Worm (Caenorhabditis elegans): ENCODE results near the gene T24A6.20.
"Not testable (repeated sequence)": the region's sequence is repeated elsewhere in the genome, so short reads cannot be mapped to it uniquely, and the experiment has no call there.

Gene T24A6.20

DNA sequence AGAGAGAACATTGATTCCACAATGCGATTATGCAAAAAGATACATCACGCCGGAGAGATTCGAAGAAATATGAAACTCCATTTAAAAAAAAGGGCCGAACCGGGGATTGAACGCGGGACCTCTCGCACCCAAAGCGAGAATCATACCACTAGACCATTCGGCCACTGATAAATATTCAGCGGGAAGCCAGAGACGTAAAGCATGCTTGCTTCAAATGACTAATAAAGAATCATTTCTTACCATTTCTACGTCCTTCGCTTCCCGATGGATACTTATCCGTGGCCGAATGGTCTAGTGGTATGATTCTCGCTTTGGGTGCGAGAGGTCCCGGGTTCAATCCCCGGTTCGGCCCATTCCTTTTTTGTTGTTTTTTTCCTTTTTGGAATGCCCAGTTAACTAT is 35.3 kb downstream of the T24A6.20 start:
- TF ChIP-seq nhr-23 (tag; optimal IDR thresholded peaks at IDR 0.05) (no peak), skn-1 (tag; optimal IDR thresholded peaks at IDR 0.05) (no peak), sma-3 (GFP tag; optimal IDR thresholded peaks at IDR 0.05) (no peak)

DNA sequence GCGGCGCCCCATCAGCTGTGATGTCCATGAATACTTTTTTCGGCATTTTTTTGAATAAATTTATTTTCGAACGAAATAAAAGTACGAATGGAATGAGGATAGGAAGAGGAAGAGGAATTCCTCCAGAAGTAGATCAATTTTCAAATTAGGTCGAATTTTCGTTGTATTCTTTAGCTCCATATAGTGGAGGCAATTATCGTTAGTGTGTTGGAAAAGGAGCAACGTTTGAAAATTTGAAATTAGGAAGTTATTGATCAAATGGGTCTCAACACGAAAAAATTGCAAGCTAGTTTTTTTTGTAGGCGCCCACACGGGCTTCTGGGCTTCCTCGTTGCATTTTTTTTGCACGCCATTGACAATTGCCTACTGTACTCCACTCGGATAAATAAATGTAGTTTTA is 39.2 kb downstream of the T24A6.20 start, which contains the start of gene T22F3.12:
Gene T22F3.12 (minus strand): TSS at position 101 of the 400 bp plus-strand sequence.
- TF ChIP-seq sma-3 (GFP tag; optimal IDR thresholded peaks at IDR 0.05) (no peak), ceh-16 (tag; optimal IDR thresholded peaks at IDR 0.05) (no peak), mbf-1 (tag; optimal IDR thresholded peaks at IDR 0.05) (no peak), aly-2 (tag; optimal IDR thresholded peaks at IDR 0.05) (no peak), ztf-1 (GFP tag; conservative IDR thresholded peaks at IDR 0.05) (no peak), lin-11 (tag; optimal IDR thresholded peaks at IDR 0.05) (no peak), dmd-4 (tag; optimal IDR thresholded peaks at IDR 0.05) (no peak), nhr-10 (tag; optimal IDR thresholded peaks at IDR 0.05) (no peak), nhr-77 (tag; optimal IDR thresholded peaks at IDR 0.05) (no peak), mab-5 (tag; optimal IDR thresholded peaks at IDR 0.05) (no peak)

DNA sequence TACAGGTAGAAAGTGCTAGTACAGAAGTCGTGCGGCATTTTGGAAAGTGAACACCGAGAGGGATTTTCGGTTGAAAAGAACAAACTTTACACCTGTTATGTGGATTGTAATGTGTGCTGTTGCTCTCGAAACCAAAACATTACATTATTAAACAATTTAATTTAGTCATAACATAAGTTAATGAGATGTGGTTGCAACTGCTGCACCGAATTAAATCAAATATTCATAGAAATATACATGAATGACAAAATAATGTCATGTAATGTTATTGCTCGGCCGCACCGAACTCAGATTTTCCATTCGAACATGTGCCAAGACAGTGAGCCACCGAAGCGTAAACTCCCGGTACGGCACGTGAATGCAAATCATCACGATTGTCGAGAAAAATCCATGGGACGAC is 42.0 kb downstream of the T24A6.20 start, which contains the start of gene srh-213:
Gene srh-213 (minus strand): TSS at position 101 of the 400 bp plus-strand sequence.
- TF ChIP-seq nhr-129 (tag; optimal IDR thresholded peaks at IDR 0.05): no peak
- no peak for TF ChIP-seq nhr-12 (tag; optimal IDR thresholded peaks at IDR 0.05)
- TF ChIP-seq skn-1 (tag; optimal IDR thresholded peaks at IDR 0.05): no peak
- no peak for TF ChIP-seq mdl-1 (tag; optimal IDR thresholded peaks at IDR 0.05)
- no peak for TF ChIP-seq nhr-237 (tag; optimal IDR thresholded peaks at IDR 0.05)
- TF ChIP-seq peb-1 (tag; optimal IDR thresholded peaks at IDR 0.05): no peak
- no peak for TF ChIP-seq lin-11 (tag; optimal IDR thresholded peaks at IDR 0.05)
- TF ChIP-seq nhr-10 (tag; optimal IDR thresholded peaks at IDR 0.05): no peak
- TF ChIP-seq ztf-4 (tag; optimal IDR thresholded peaks at IDR 0.05): no peak
- no peak for TF ChIP-seq nhr-11 (tag; optimal IDR thresholded peaks at IDR 0.05)
- TF ChIP-seq nhr-25 (tag; optimal IDR thresholded peaks at IDR 0.05): no peak
- no peak for TF ChIP-seq ceh-16 (tag; optimal IDR thresholded peaks at IDR 0.05)
- TF ChIP-seq unc-55 (GFP tag; optimal IDR thresholded peaks at IDR 0.05): no peak
- no peak for TF ChIP-seq elt-1 (tag; optimal IDR thresholded peaks at IDR 0.05)

- not testable (repeated sequence) for TF ChIP-seq mab-5, elt-3, nhr-129 (tag; optimal IDR thresholded peaks at IDR 0.05)
Observed at ce11 chrV:3597052-3597451, 44.1 kb downstream of the T24A6.20 start, which contains the start of gene srh-212. Gene srh-212 (minus strand): TSS chrV:3597152.

DNA sequence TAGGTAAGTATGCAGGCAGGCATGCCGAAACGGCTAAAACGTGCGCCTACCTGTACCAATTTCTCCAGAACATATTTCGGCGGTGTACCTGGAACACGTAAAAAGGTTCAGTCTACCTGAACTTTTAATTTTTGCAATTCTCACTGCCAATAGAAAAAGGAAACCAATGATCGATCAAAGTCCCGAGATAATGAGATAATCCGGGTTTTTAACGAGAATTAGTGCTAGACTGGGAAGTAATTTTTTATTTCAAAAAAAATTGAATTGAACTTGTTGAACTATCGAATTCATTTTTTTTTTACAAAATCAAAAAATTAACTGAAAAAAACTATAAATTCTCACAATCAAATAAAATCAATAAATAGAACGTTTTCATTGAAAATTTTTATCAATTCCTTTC is 47.6 kb downstream of the T24A6.20 start, which contains the start of gene T22F3.7:
Gene T22F3.7 (minus strand): TSS at position 101 of the 400 bp plus-strand sequence.
- no peak for TF ChIP-seq mdl-1 (tag; optimal IDR thresholded peaks at IDR 0.05)
- no peak for TF ChIP-seq nhr-21 (tag; optimal IDR thresholded peaks at IDR 0.05)
- TF ChIP-seq F13H6.1 (tag; optimal IDR thresholded peaks at IDR 0.05): no peak
- no peak for TF ChIP-seq nhr-6 (tag; optimal IDR thresholded peaks at IDR 0.05)
- no peak for TF ChIP-seq skn-1 (tag; optimal IDR thresholded peaks at IDR 0.05)
- no peak for TF ChIP-seq R02D3.7 (tag; optimal IDR thresholded peaks at IDR 0.05)
- TF ChIP-seq peb-1 (tag; optimal IDR thresholded peaks at IDR 0.05): no peak
- TF ChIP-seq sem-4 (tag; optimal IDR thresholded peaks at IDR 0.05): no peak
- no peak for TF ChIP-seq sma-9 (GFP tag; optimal IDR thresholded peaks at IDR 0.05)
- TF ChIP-seq sma-9 (tag; optimal IDR thresholded peaks at IDR 0.05): no peak
- no peak for TF ChIP-seq C34F6.9 (tag; optimal IDR thresholded peaks at IDR 0.05)
- TF ChIP-seq mab-5 (tag; optimal IDR thresholded peaks at IDR 0.05): no peak
- TF ChIP-seq Y55F3AM.14 (GFP tag; optimal IDR thresholded peaks at IDR 0.05): no peak
- no peak for TF ChIP-seq nhr-129 (tag; optimal IDR thresholded peaks at IDR 0.05)
